Worm (Caenorhabditis elegans) whole organism, L4/young adult: ENCODE data around the gene F13H6.5.

ENCODE experiments used
- W03F9.2 ChIP-seq: fragments of 150-350 bp; optimal IDR thresholded peaks from 2 replicates; lab custom pipeline; 2014; ENCODE audit warnings: missing biosample characterization, missing genetic modification characterization
- dao-5 ChIP-seq: sonication (generic microtip); optimal IDR thresholded peaks from 2 replicates; lab custom pipeline; 2016; ENCODE audit warnings: missing genotype, missing genetic modification characterization, moderate library complexity, missing compliant biosample characterization
- him-1 ChIP-seq: sonication (generic microtip); optimal IDR thresholded peaks from 2 replicates; lab custom pipeline; 2016; ENCODE audit warnings: missing genotype, missing genetic modification reagents, missing genetic modification characterization, missing compliant biosample characterization

The F13H6.5 gene

DNA sequence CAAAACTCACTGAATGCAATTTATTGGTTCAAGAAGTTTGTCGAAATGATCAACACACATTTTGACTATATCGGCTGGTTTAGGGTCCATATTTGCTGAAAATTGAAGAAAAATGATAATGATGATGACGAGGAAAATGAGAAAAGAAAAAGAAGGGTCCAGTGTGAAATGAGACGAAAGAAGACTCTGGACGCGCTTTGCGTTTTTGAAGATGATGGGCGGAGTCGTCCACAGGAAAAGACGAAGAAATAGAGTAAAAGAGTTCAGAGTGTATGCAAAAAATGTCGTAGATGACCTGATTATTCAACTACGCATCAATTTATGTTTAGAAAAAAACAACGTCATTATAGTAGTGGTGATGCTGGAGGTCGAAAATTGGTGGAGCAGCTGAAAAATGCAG is at the start of gene F13H6.5:
F13H6.5 (minus strand) TSS at position 101 of the 400 bp plus-strand sequence.
- no peak for TF ChIP-seq him-1 (tag; lab: Kevin White, UChicago)
- TF ChIP-seq dao-5 (tag; lab: Kevin White, UChicago), result no peak
- TF ChIP-seq W03F9.2 (tag; lab: Kevin White, UChicago), result no peak

DNA sequence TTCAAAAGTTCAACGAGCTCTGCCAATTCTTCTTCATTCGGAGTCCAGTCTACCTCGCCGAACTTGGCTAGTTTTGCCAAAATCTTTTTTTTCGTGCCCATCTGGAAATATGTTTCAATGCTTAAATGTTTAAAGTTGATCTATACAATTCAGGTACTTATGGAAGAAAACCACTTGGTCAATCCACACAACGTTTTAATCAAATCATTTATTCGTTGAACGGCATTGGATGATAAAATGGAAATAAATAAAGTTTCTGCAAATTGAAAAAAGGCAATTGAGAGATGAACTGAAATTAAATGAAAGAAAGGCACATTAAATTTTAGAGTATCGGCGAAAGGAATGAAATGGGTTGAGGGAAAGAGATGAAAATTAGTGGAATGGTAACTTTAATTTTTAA is 49.3 kb upstream of the F13H6.5 start, which contains the start of gene urb-1:
urb-1 (minus strand) TSS at position 101 of the 400 bp plus-strand sequence.
- TF ChIP-seq him-1 (tag; lab: Kevin White, UChicago), result no peak
- no peak for TF ChIP-seq dao-5 (tag; lab: Kevin White, UChicago)
- no peak for TF ChIP-seq W03F9.2 (tag; lab: Kevin White, UChicago)

DNA sequence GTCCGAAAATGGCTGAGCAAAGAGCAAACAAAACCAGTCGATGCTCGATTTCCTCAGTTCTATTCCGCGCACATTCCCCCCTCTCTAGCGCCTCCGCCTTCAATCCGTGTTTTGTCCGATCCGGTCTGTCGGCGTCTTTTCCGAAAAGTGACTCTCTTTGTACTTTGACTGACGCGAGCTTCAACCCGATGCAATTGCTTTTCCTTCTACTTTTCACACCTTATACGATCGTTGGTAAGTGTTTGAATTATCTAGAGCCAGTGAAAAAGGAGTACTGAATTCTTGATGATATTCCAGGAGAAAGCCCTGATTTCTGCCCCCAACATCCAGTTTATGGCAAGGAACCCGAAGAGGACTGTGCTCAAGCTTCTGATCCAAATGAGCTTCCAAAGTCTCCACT is 40.2 kb upstream of the F13H6.5 start, which contains the start of gene cht-6:
cht-6 (plus strand) TSS at position 9 of the 400 bp plus-strand sequence.
- TF ChIP-seq him-1 (tag; lab: Kevin White, UChicago) (no peak), W03F9.2 (tag; lab: Kevin White, UChicago) (no peak), dao-5 (tag; lab: Kevin White, UChicago) (no peak)

DNA sequence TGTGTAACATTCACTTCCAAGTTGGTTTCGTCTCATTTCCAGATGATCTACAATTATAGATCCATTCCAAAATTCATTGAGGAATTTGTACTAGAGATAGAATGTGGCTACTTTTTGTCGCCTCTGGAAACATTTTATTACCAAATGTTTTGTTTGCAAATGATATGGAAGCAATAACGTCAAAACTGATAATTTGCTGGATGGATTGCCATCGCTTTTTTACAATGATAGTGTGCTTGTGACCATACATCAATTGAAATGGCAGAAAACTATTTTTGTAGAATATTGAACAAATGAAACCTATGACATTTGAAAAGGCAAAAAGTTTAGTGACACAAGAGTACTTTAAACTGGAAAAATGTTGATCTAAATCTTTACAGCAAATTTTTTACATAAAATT is 39.7 kb upstream of the F13H6.5 start:
- no peak for TF ChIP-seq him-1 (tag; lab: Kevin White, UChicago)
- no peak for TF ChIP-seq W03F9.2 (tag; lab: Kevin White, UChicago)
- no peak for TF ChIP-seq dao-5 (tag; lab: Kevin White, UChicago)

DNA sequence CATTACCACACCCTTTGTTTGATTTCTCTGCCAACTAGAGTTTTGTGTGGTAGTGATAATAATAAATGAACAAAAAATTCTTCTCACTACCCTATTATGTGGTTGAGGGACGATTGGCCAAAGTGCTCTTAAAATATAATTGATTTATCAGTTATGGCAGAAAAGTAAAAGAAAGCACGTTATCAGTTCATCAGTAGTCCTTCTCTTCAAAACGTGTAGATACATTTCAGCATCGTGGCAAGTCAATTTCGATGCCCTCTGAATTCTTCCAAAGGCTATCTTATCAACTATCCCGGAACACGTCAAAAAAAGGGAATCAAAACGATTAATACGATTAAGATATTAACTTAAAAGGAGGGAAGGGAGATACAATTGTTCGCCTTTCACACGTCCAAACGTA is 38.3 kb upstream of the F13H6.5 start:
- TF ChIP-seq dao-5 (tag; lab: Kevin White, UChicago) (no peak), W03F9.2 (tag; lab: Kevin White, UChicago) (no peak), him-1 (tag; lab: Kevin White, UChicago) (no peak)

DNA sequence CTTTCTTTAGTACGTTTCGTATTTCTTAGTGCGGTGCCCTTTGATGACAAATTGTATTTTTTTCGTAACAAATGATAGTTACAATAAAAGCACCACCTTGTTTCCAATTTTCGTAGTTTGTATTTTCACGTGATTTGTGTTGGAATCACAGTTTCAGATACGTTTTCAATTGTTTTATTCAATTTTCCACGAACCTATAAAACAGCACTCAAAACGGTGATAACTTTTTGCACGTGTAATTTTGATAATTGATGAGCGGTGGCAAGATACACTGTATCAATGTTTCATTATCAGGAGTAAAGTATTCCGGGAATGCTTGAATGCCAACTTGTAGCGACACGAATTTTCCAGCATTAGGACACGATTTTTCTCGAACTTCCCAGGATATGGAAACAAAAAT is 36.4 kb upstream of the F13H6.5 start:
- no peak for TF ChIP-seq W03F9.2 (tag; lab: Kevin White, UChicago)
- TF ChIP-seq him-1 (tag; lab: Kevin White, UChicago), result no peak
- no peak for TF ChIP-seq dao-5 (tag; lab: Kevin White, UChicago)

DNA sequence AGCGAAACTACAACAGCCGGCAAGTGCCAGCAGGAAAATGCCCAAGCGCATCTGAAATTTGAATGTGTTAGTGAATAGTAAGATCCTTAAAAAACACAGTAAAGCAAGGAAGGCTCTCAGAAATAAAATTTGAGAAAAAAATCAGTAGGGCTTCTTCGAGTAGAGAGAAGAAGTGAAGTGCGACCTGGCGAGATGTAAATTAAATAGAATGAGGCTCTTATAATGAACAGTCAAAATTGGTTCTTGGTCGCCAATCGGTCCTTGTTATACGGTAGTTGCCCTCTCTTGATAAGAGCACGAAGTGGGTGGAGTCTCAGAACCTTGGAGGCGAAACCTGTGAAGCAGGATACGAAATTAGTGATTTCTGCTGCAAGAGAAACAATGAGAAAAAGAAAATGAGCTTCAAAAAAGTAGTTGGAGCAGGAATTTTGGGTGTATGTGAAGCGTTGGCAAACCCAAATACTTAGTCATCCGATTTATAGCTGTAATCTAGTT is 34.0 kb upstream of the F13H6.5 start, which contains the start of gene bcf-1:
bcf-1 (minus strand) TSS at position 51 of the 495 bp plus-strand sequence.
- TF ChIP-seq dao-5 (tag; lab: Kevin White, UChicago), result no peak
- TF ChIP-seq him-1 (tag; lab: Kevin White, UChicago), result no peak
- no peak for TF ChIP-seq W03F9.2 (tag; lab: Kevin White, UChicago)

DNA sequence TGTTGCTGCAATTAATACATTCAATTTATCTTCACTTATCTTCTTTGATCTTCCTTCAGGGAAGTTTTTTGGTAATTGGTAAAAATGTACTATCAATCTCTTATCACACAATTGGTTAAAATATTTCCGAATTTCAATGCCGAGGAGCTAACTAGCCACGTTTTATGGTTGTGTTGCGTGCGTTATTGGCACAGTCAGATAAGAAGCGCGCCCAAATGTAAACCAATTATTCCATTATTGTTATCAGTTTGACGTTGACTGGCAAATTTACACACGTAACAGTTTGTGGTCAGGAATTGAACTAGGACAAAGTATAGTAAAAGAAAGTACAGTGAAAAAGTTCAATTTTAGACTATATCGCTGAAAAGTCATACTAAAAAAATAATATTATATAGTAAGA is 32.8 kb upstream of the F13H6.5 start:
- TF ChIP-seq him-1 (tag; lab: Kevin White, UChicago), result no peak
- TF ChIP-seq dao-5 (tag; lab: Kevin White, UChicago), result no peak
- TF ChIP-seq W03F9.2 (tag; lab: Kevin White, UChicago), result no peak

DNA sequence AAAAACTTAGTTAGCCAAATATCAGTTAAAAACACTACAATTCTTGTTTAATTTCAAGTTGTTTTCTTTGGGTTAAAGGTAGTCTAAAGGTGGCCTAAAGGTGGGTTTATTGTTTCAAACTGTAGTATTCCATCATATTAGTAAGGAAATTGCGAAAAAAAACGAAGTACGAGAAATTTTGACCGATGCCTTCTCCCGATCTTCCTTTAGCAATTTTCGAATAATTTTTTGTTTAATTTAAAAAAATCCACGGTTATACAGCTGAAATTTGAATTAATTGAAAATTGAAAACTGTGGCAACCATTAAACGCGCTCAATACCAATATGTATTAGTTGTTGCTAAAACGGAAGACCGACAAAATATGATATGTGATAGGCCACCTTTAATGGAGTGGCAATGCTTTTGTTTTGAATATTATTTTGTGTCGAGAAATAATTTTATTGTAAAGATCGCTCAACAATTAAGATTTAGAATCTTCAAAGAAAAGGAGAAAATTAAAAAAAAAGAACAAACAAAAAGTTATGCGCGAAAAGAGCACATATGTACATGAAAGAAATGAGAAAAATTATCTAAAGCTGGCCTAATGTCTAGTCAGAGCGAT is 26.3 kb upstream of the F13H6.5 start:
- no peak for TF ChIP-seq dao-5 (tag; lab: Kevin White, UChicago)
- TF ChIP-seq him-1 (tag; lab: Kevin White, UChicago), result no peak
- TF ChIP-seq W03F9.2 (tag; lab: Kevin White, UChicago), result no peak

DNA sequence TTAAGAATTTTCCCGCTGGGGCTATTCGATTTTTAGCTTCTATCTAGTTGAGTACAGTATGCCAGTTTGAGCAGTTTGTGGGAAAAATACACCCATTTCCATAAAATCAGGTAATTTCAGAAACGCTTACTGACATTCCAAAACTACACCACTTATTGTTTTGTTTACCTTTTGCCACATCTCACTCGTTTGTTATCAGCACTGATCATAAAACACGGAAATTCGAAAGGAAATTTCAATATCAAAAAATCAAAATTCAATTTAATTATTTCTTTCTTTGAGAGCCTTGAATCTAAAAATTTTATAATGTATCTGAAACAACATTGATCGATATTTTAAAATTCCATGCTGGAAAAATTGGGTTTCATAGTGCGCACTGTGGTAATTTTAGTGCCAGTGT is 25.8 kb upstream of the F13H6.5 start:
- TF ChIP-seq dao-5 (tag; lab: Kevin White, UChicago) (no peak), W03F9.2 (tag; lab: Kevin White, UChicago) (no peak), him-1 (tag; lab: Kevin White, UChicago) (no peak)

DNA sequence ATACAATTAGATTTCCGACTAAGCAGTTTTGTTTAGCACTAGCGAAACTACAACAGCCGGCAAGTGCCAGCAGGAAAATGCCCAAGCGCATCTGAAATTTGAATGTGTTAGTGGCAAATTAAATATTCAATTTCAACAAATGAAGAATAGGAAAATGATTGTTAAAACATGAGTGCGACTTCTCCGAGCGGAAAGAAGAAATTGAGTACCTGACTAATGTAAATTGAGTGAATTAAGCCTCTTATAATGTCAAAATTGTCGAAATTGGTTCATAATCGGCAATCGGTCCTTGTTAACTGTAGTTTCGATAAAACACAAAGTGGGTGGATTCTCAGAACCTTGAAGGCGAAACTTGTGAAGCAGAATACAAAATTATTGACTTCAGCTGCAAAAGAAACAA is 25.1 kb upstream of the F13H6.5 start, which contains the start of gene gfi-1:
gfi-1 (minus strand) TSS at position 101 of the 400 bp plus-strand sequence.
- TF ChIP-seq dao-5 (tag; lab: Kevin White, UChicago) (no peak), him-1 (tag; lab: Kevin White, UChicago) (no peak), W03F9.2 (tag; lab: Kevin White, UChicago) (no peak)

DNA sequence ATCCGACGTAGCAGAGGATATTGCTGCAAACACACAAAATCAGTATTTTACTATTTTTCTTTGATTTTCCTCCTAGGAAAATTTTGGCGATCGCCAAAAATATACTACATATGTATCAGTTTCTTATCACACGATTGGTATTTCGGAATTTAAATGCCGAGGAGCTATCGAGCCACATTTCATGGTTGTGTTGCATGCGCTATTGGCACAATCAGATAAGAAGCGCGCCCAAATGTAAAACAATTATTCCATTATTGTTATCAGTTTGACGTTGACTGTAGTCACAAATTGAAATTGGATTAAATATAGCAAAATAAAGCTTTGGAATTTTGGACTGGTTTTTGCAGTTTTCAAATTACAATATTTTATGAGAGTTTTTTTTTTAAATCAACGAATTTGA is 24.2 kb upstream of the F13H6.5 start:
- TF ChIP-seq him-1 (tag; lab: Kevin White, UChicago), result no peak
- TF ChIP-seq W03F9.2 (tag; lab: Kevin White, UChicago), result no peak
- no peak for TF ChIP-seq dao-5 (tag; lab: Kevin White, UChicago)

DNA sequence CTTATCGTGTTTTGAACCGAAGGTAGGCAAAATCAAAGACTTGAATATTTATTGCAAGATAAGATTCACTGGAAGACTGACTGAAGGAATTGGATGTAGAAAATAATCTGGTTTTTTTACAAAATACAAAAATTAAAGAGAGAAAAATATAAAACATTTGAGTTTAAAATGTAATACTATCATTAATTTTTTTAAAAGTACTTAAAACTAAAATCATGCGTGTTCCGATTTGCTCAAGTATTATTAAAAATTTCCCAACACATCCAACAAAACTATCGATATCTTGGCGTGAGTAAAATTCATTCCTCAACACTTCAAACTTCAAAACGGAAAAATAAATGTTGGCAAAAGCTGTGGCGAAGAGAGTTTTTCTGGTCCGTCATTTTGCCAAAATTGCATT is 15.4 kb upstream of the F13H6.5 start, which contains the start of gene F57F4.1:
F57F4.1 (plus strand) TSS at position 301 of the 400 bp plus-strand sequence.
- TF ChIP-seq him-1 (tag; lab: Kevin White, UChicago) (no peak), dao-5 (tag; lab: Kevin White, UChicago) (no peak), W03F9.2 (tag; lab: Kevin White, UChicago) (no peak)

DNA sequence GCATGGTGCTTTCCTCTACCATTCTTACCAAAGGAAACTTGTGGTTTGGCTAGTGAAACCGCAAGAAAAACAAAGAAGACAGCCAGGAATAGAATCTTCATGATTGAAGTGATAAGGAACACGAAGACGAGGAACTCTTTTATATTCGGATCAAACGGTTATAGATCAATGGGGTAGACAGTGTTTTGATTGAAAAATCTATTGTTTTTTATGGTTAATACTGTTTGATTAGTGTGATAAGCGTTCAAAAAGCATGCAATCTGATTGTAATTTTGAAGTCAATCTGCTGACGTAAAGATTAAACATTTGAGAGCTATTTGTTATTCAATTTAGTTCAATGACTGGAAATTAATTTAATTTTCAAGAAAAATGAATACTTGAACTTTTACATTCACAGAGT is 14.9 kb upstream of the F13H6.5 start, which contains the start of gene F57F4.2:
F57F4.2 (minus strand) TSS at position 101 of the 400 bp plus-strand sequence.
- TF ChIP-seq W03F9.2 (tag; lab: Kevin White, UChicago) (no peak), him-1 (tag; lab: Kevin White, UChicago) (no peak)
